Worm (Caenorhabditis elegans): ENCODE measurements around the gene sre-29.

The sre-29 gene

DNA sequence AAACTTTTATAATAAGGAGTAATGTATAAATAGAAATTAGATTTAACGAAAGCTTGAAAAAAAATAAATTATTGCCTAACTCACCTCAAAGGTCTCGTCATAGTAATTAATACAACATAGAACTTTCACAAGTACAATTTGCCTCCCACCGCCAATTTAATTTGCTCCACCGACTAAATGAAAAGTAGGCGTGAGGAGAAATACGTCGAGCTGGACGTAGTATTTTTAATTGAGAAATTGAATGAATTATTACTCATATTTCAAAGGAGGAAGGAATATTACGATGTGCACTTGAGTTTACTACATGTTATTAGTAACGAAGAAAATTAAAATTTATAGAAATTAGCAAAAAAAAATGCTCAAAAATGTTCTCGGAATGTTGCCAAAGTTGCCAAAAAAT, 36.8 kb upstream of the sre-29 start, which contains the start of gene Y57A10C.9:
Gene Y57A10C.9 (minus strand): TSS at position 101 of the 400 bp plus-strand sequence.
- TF ChIP-seq drap-1 (GFP tag; optimal IDR thresholded peaks at IDR 0.05) (no peak), unc-120 (tag; optimal IDR thresholded peaks at IDR 0.05; ENCODE audit: poor library complexity, severe bottlenecking) (no peak), ceh-83 (GFP tag; optimal IDR thresholded peaks at IDR 0.05) (no peak)

DNA sequence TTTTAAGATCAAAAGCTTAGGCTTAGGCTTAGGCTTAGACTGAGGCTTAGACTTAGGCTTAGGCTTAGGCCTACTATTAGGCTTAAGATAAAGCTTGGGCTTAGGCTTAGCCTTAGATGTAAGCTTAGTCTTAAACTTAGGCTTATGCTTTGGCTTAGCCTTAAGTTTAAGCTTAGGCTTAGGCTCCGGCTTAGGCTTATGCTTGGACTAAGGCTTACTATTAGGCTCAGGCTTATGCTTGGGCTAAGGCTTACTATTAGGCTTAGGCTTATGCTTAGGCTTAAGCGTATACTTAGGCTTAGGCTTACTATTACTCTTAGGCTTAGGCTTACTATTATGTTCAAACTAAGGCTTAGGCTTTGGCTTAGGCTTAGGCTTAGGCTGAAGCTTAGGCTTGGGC, 35.0 kb upstream of the sre-29 start:
- TF ChIP-seq nhr-28 (tag; optimal IDR thresholded peaks at IDR 0.05) (no peak), ham-2 (GFP tag; optimal IDR thresholded peaks at IDR 0.05) (peak; percentile 65), bed-3 (GFP tag; optimal IDR thresholded peaks at IDR 0.05) (no peak)

- no peak for TF ChIP-seq elt-1 (tag; optimal IDR thresholded peaks at IDR 0.05; ENCODE audit: borderline replicate concordance, insufficient read depth)
- TF ChIP-seq lsy-2 (tag; optimal IDR thresholded peaks at IDR 0.05) = no peak
- TF ChIP-seq mab-5 (tag; optimal IDR thresholded peaks at IDR 0.05) = no peak
- no peak for TF ChIP-seq unc-62 (GFP tag; optimal IDR thresholded peaks at IDR 0.05)
- TF ChIP-seq flh-1 (GFP tag; optimal IDR thresholded peaks at IDR 0.05) = no peak
- no peak for TF ChIP-seq nhr-237 (tag; optimal IDR thresholded peaks at IDR 0.05)
- TF ChIP-seq pha-4 (tag; optimal IDR thresholded peaks at IDR 0.05) = no peak
- no peak for TF ChIP-seq ces-1 (GFP tag; optimal IDR thresholded peaks at IDR 0.05)
- no peak for TF ChIP-seq ceh-83 (GFP tag; optimal IDR thresholded peaks at IDR 0.05)
- no peak for TF ChIP-seq tbx-8 (GFP tag; optimal IDR thresholded peaks at IDR 0.05)
- TF ChIP-seq lin-32 (GFP tag; optimal IDR thresholded peaks at IDR 0.05) = no peak
- TF ChIP-seq unc-39 (tag; optimal IDR thresholded peaks at IDR 0.05) = no peak
Observed at ce11 chrII:12435202-12435872, 33.6 kb upstream of the sre-29 start.

DNA sequence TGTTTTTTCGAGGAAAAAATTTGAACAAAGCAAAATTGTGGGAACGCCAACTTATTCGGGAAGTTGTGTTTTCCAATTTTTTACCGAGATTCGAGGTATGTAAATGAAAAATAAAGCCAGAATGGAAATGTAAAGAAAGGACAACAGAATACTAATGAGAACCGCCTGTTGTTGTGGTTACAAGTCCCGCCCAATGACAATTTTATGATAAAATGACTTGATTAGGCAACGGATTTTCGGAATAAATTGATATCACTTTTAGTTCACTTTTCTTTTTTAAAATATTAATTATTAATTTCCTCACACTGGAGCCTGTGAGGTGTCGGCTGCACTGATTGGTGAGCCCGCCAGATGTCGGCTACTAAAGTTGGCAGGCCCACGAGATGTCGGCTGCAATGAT, 30.7 kb upstream of the sre-29 start, which contains the start of gene dct-12:
Gene dct-12 (minus strand): TSS at position 101 of the 400 bp plus-strand sequence.
- TF ChIP-seq hlh-1 (tag; optimal IDR thresholded peaks at IDR 0.05) (no peak), zip-8 (tag; optimal IDR thresholded peaks at IDR 0.05) (no peak), bed-3 (GFP tag; optimal IDR thresholded peaks at IDR 0.05) (no peak), nhr-12 (tag; optimal IDR thresholded peaks at IDR 0.05) (no peak), mls-2 (tag; optimal IDR thresholded peaks at IDR 0.05) (no peak), lin-32 (GFP tag; optimal IDR thresholded peaks at IDR 0.05) (no peak), ceh-43 (GFP tag; optimal IDR thresholded peaks at IDR 0.05) (no peak), unc-39 (tag; optimal IDR thresholded peaks at IDR 0.05) (no peak), tbx-8 (GFP tag; optimal IDR thresholded peaks at IDR 0.05) (no peak), flh-1 (GFP tag; optimal IDR thresholded peaks at IDR 0.05) (no peak), ces-1 (GFP tag; optimal IDR thresholded peaks at IDR 0.05) (no peak), nhr-237 (tag; optimal IDR thresholded peaks at IDR 0.05) (no peak), blmp-1 (tag; optimal IDR thresholded peaks at IDR 0.05) (no peak), unc-62 (GFP tag; optimal IDR thresholded peaks at IDR 0.05) (no peak), unc-120 (tag; optimal IDR thresholded peaks at IDR 0.05; ENCODE audit: poor library complexity, severe bottlenecking) (no peak), nhr-76 (tag; optimal IDR thresholded peaks at IDR 0.05) (no peak)

DNA sequence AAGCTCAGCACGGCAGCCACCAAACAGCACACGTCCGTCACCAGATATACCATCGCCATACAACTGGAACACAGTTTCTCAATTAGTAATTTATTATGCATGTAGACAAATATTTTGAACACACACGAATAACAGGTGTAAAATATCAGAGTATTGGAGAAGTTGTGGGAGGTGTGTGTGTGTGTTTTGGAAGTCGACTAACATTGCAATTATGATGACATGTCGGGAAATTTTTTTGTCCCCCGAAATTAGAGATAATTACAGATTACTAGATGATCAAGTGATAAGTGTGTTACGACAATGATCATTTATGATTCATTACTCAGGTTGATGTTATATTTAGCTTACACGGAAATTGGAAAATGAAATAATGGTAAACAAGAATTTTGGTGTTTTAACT, 28.1 kb upstream of the sre-29 start, which contains the start of gene Y57A10C.8:
Gene Y57A10C.8 (minus strand): TSS at position 101 of the 400 bp plus-strand sequence.
- TF ChIP-seq mep-1 (tag; optimal IDR thresholded peaks at IDR 0.05) (no peak), nhr-237 (tag; optimal IDR thresholded peaks at IDR 0.05) (no peak), nhr-12 (tag; optimal IDR thresholded peaks at IDR 0.05) (no peak), snpc-4 (tag; optimal IDR thresholded peaks at IDR 0.05) (no peak), lin-32 (GFP tag; optimal IDR thresholded peaks at IDR 0.05) (no peak), flh-1 (GFP tag; optimal IDR thresholded peaks at IDR 0.05) (no peak), sem-2 (GFP tag; optimal IDR thresholded peaks at IDR 0.05) (no peak), lin-13 (tag; optimal IDR thresholded peaks at IDR 0.05) (no peak)

ce11 chrII:12425644-12426222, 24.0 kb upstream of the sre-29 start, which contains the start of gene daf-22:
Gene daf-22 (minus strand): TSS chrII:12425694.
- no peak for TF ChIP-seq lin-32 (GFP tag; optimal IDR thresholded peaks at IDR 0.05)
